Worm (Caenorhabditis elegans): Measurements from ENCODE around the gene C04G6.4.

C04G6.4 gene

DNA sequence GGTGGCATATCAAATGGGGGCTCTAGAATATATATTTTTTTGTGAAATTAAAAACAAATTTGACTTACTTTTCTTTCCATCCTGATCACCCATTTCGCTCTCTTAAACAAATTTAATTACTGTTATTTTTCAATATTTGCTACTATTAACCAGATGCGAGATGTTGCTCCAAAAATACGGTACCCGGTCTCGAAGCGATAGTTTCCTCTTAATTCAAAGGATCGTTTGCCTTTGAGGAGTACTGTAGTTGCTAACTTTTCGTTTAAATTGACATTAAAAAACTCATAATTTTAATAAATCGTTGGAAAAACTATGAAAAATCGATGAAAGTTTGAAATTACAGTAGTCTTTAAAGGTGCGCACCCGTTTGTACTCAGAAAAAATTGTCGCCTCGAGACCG is at the start of gene C04G6.4:
Gene C04G6.4 (minus strand): TSS at position 101 of the 400 bp plus-strand sequence.
- TF ChIP-seq sem-2 (GFP tag; optimal IDR thresholded peaks at IDR 0.05) (no peak), ceh-83 (GFP tag; optimal IDR thresholded peaks at IDR 0.05) (no peak), blmp-1 (tag; optimal IDR thresholded peaks at IDR 0.05) (no peak), ztf-11 (tag; optimal IDR thresholded peaks at IDR 0.05) (no peak), drap-1 (GFP tag; optimal IDR thresholded peaks at IDR 0.05) (no peak), mab-5 (tag; optimal IDR thresholded peaks at IDR 0.05) (no peak), mls-2 (tag; optimal IDR thresholded peaks at IDR 0.05) (no peak), pha-4 (tag; optimal IDR thresholded peaks at IDR 0.05) (no peak), unc-62 (GFP tag; optimal IDR thresholded peaks at IDR 0.05) (no peak), zip-8 (tag; optimal IDR thresholded peaks at IDR 0.05) (no peak), ces-1 (GFP tag; optimal IDR thresholded peaks at IDR 0.05) (no peak), hlh-1 (tag; optimal IDR thresholded peaks at IDR 0.05) (no peak), nhr-12 (tag; optimal IDR thresholded peaks at IDR 0.05) (no peak), flh-1 (GFP tag; optimal IDR thresholded peaks at IDR 0.05) (no peak), nhr-2 (tag; optimal IDR thresholded peaks at IDR 0.05) (no peak), unc-39 (tag; optimal IDR thresholded peaks at IDR 0.05) (no peak)

ce11 chrII:5131800-5132199 is 48.6 kb upstream of the C04G6.4 start:
- TF ChIP-seq lin-13 (tag; optimal IDR thresholded peaks at IDR 0.05) (no peak), nhr-237 (tag; optimal IDR thresholded peaks at IDR 0.05) (no peak), elt-3 (tag; optimal IDR thresholded peaks at IDR 0.05) (no peak), unc-120 (tag; optimal IDR thresholded peaks at IDR 0.05; ENCODE audit: poor library complexity, severe bottlenecking) (no peak), nhr-12 (tag; optimal IDR thresholded peaks at IDR 0.05) (no peak), ztf-11 (tag; optimal IDR thresholded peaks at IDR 0.05) (no peak), sptf-1 (tag; optimal IDR thresholded peaks at IDR 0.05) (no peak), lin-32 (GFP tag; optimal IDR thresholded peaks at IDR 0.05) (no peak), tbx-8 (GFP tag; optimal IDR thresholded peaks at IDR 0.05) (no peak), bed-3 (GFP tag; optimal IDR thresholded peaks at IDR 0.05) (no peak), ham-2 (GFP tag; optimal IDR thresholded peaks at IDR 0.05) (no peak)

DNA sequence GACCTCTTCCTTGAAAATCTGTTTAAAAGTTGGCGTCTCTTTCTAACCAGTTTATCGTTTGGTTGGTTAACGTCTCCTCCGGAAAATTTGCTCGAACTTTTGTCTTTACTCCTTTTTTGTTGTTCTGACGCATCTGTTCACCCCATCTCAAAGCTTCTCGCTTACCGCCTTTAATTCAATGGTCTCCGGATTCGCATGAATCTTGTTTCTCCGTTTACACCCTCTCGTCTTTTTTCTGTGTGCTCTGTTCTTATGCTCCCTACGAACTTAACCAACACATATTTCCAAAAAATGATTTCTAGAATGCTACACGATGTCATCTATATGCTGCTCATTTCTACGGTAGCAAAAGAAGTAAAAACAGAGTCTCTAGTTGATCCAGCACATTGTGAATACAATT is 46.8 kb upstream of the C04G6.4 start, which contains the start of gene lgc-56:
Gene lgc-56 (plus strand): TSS at position 301 of the 400 bp plus-strand sequence.
- TF ChIP-seq M03D4.4 (tag; optimal IDR thresholded peaks at IDR 0.05) (no peak), hlh-1 (tag; optimal IDR thresholded peaks at IDR 0.05) (no peak), unc-62 (GFP tag; optimal IDR thresholded peaks at IDR 0.05) (no peak), sptf-1 (tag; optimal IDR thresholded peaks at IDR 0.05) (no peak), ceh-39 (tag; optimal IDR thresholded peaks at IDR 0.05) (no peak), ztf-11 (tag; optimal IDR thresholded peaks at IDR 0.05) (no peak), lin-32 (GFP tag; optimal IDR thresholded peaks at IDR 0.05) (no peak), ham-2 (GFP tag; optimal IDR thresholded peaks at IDR 0.05) (no peak), snpc-4 (tag; optimal IDR thresholded peaks at IDR 0.05) (no peak), mab-5 (tag; optimal IDR thresholded peaks at IDR 0.05) (no peak), flh-1 (GFP tag; optimal IDR thresholded peaks at IDR 0.05) (no peak), mls-2 (tag; optimal IDR thresholded peaks at IDR 0.05) (no peak), nhr-76 (tag; optimal IDR thresholded peaks at IDR 0.05) (no peak), unc-39 (tag; optimal IDR thresholded peaks at IDR 0.05) (no peak), unc-120 (tag; optimal IDR thresholded peaks at IDR 0.05; ENCODE audit: poor library complexity, severe bottlenecking) (no peak), nhr-28 (tag; optimal IDR thresholded peaks at IDR 0.05) (no peak), nhr-2 (tag; optimal IDR thresholded peaks at IDR 0.05) (no peak), lsy-2 (tag; optimal IDR thresholded peaks at IDR 0.05) (no peak), ceh-83 (GFP tag; optimal IDR thresholded peaks at IDR 0.05) (no peak), zip-8 (tag; optimal IDR thresholded peaks at IDR 0.05) (no peak)

DNA sequence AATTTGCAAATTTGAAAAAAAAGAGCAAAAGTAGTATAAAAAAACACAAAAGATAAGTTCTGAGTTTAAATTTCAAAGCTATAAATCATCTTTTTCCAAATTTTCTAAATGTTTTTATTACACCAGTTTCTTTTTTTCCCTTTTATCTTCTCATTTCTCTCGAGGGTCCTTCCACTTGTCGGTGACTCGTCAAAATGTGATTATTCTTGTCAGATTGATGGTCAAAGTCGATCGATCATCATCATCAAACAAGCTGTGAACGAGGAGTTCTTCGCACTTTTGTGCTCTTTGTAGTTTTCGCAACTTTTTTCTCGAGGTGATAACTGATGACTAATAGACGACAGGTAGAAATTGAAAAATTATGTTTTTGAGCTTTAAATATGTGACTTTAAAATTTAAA is 37.4 kb upstream of the C04G6.4 start:
- no peak for TF ChIP-seq M03D4.4 (tag; optimal IDR thresholded peaks at IDR 0.05)
- TF ChIP-seq unc-62 (GFP tag; optimal IDR thresholded peaks at IDR 0.05), result peak; percentile 86

ce11 chrII:5115733-5116132 is 32.5 kb upstream of the C04G6.4 start, which contains the start of gene srsy-1:
Gene srsy-1, plus strand, starts transcription at chrII:5116033.
- TF ChIP-seq M03D4.4 (tag; optimal IDR thresholded peaks at IDR 0.05) (no peak), lin-32 (GFP tag; optimal IDR thresholded peaks at IDR 0.05) (no peak), flh-1 (GFP tag; optimal IDR thresholded peaks at IDR 0.05) (no peak), nhr-28 (tag; optimal IDR thresholded peaks at IDR 0.05) (no peak), cnd-1 (tag; optimal IDR thresholded peaks at IDR 0.05) (no peak), ham-2 (GFP tag; optimal IDR thresholded peaks at IDR 0.05) (no peak), nhr-12 (tag; optimal IDR thresholded peaks at IDR 0.05) (no peak), pha-4 (tag; optimal IDR thresholded peaks at IDR 0.05) (no peak), lin-13 (tag; optimal IDR thresholded peaks at IDR 0.05) (no peak), elt-1 (tag; optimal IDR thresholded peaks at IDR 0.05; ENCODE audit: borderline replicate concordance, insufficient read depth) (no peak), ceh-43 (GFP tag; optimal IDR thresholded peaks at IDR 0.05) (no peak), ceh-39 (tag; optimal IDR thresholded peaks at IDR 0.05) (no peak), unc-62 (GFP tag; optimal IDR thresholded peaks at IDR 0.05) (no peak), ceh-83 (GFP tag; optimal IDR thresholded peaks at IDR 0.05) (no peak), lsy-2 (tag; optimal IDR thresholded peaks at IDR 0.05) (no peak), mab-5 (tag; optimal IDR thresholded peaks at IDR 0.05) (no peak)

Data from whole organism, mixed stage, embryonic.